ENCODE assay signal across 4 worm cellular contexts in genomic region chrV:15553869-15554268, ce11.
TF ChIP-seq lines count a peak whose summit lies in the region.

No protein-coding gene starts in this region.

TF ChIP-seq in whole organism, L2 larva, 48 proteins besides CTCF, POLR2A, EP300 and RAD21 (continues in another document):
- TF ChIP-seq nhr-11 (tag; optimal IDR thresholded peaks at IDR 0.05; lab: Kevin White, UChicago) (no peak), egl-27 (tag; optimal IDR thresholded peaks at IDR 0.05; lab: Kevin White, UChicago) (no peak), nhr-23 (tag; optimal IDR thresholded peaks at IDR 0.05; lab: Kevin White, UChicago) (no peak), lsy-2 (tag; optimal IDR thresholded peaks at IDR 0.05; lab: Kevin White, UChicago) (peak in 1 of 2 experiments; percentile 20), crh-2 (tag; optimal IDR thresholded peaks at IDR 0.05; lab: Kevin White, UChicago) (peak; percentile 37), elt-3 (tag; optimal IDR thresholded peaks at IDR 0.05; lab: Kevin White, UChicago) (no peak), gmeb-1 (tag; optimal IDR thresholded peaks at IDR 0.05; lab: Kevin White, UChicago) (peak; percentile 20), aly-2 (tag; optimal IDR thresholded peaks at IDR 0.05; lab: Kevin White, UChicago) (no peak), mdl-1 (tag; optimal IDR thresholded peaks at IDR 0.05; lab: Kevin White, UChicago) (no peak), sma-3 (GFP tag; optimal IDR thresholded peaks at IDR 0.05; lab: Kevin White, UChicago) (no peak), lin-39 (tag; optimal IDR thresholded peaks at IDR 0.05; lab: Kevin White, UChicago) (no peak), skn-1 (tag; optimal IDR thresholded peaks at IDR 0.05; lab: Kevin White, UChicago) (no peak), peb-1 (tag; optimal IDR thresholded peaks at IDR 0.05; lab: Kevin White, UChicago) (no peak), sma-9 (GFP tag; optimal IDR thresholded peaks at IDR 0.05; lab: Kevin White, UChicago) (peak; percentile 3), sma-9 (tag; optimal IDR thresholded peaks at IDR 0.05; lab: Kevin White, UChicago) (no peak), alr-1 (tag; optimal IDR thresholded peaks at IDR 0.05; lab: Kevin White, UChicago) (no peak), ama-1 (optimal IDR thresholded peaks at IDR 0.05; lab: Kevin White, UChicago) (no peak), nhr-77 (tag; optimal IDR thresholded peaks at IDR 0.05; lab: Kevin White, UChicago) (no peak), unc-55 (GFP tag; optimal IDR thresholded peaks at IDR 0.05; lab: Kevin White, UChicago) (peak; percentile 26), nhr-6 (tag; optimal IDR thresholded peaks at IDR 0.05; lab: Kevin White, UChicago) (no peak), C34F6.9 (tag; optimal IDR thresholded peaks at IDR 0.05; lab: Kevin White, UChicago) (no peak), elt-1 (tag; optimal IDR thresholded peaks at IDR 0.05; lab: Kevin White, UChicago) (no peak), nhr-129 (tag; optimal IDR thresholded peaks at IDR 0.05; lab: Kevin White, UChicago) (peak; percentile 55), ceh-16 (tag; optimal IDR thresholded peaks at IDR 0.05; lab: Kevin White, UChicago) (no peak)

TF ChIP-seq in whole organism, L4 larva, 104 proteins besides CTCF, POLR2A, EP300 and RAD21 (continues in another document):
- TF ChIP-seq sdz-12 (GFP tag; optimal IDR thresholded peaks at IDR 0.05; lab: Kevin White, UChicago), result no peak
- peak in 1 of 2 experiments; percentile 96 for TF ChIP-seq unc-62 (GFP tag; optimal IDR thresholded peaks at IDR 0.05 in 1 of 2; lab: Kevin White, UChicago)
- TF ChIP-seq unc-62 (tag; optimal IDR thresholded peaks at IDR 0.05; lab: Kevin White, UChicago), result no peak
- no peak for TF ChIP-seq fkh-10 (GFP tag; optimal IDR thresholded peaks at IDR 0.05; lab: Kevin White, UChicago)
- TF ChIP-seq zfp-2 (tag; optimal IDR thresholded peaks at IDR 0.05; lab: Kevin White, UChicago), result no peak
- 0 out of 2 replicates have a peak, but pooled peaks have one; percentile 37 for TF ChIP-seq vab-7 (GFP tag; IDR thresholded peaks at IDR 0.05; lab: Robert Waterston, UW)
- TF ChIP-seq tag-97 (GFP tag; IDR thresholded peaks at IDR 0.05; lab: Robert Waterston, UW), result no peak
- no peak for TF ChIP-seq fos-1 (tag; optimal IDR thresholded peaks at IDR 0.05; lab: Kevin White, UChicago)
- TF ChIP-seq F10B5.3 (tag; optimal IDR thresholded peaks at IDR 0.05; lab: Kevin White, UChicago), result no peak
- no peak for TF ChIP-seq ztf-7 (tag; optimal IDR thresholded peaks at IDR 0.05; lab: Kevin White, UChicago)
- no peak for TF ChIP-seq dve-1 (tag; optimal IDR thresholded peaks at IDR 0.05; lab: Kevin White, UChicago; ENCODE audit: insufficient read depth)
- peak in 1 of 2 experiments; percentile 46 for TF ChIP-seq daf-16 (GFP tag; optimal IDR thresholded peaks at IDR 0.05; lab: Kevin White, UChicago)
- TF ChIP-seq daf-16 (tag; optimal IDR thresholded peaks at IDR 0.05; lab: Kevin White, UChicago), result peak; percentile 43
- peak; percentile 68 for TF ChIP-seq mes-2 (tag; optimal IDR thresholded peaks at IDR 0.05; lab: Kevin White, UChicago; ENCODE audit: poor library complexity, severe bottlenecking)
- peak; percentile 63 for TF ChIP-seq arid-1 (GFP tag; conservative IDR thresholded peaks at IDR 0.05; lab: Robert Waterston, UW)
- TF ChIP-seq hmg-1.1 (GFP tag; IDR thresholded peaks at IDR 0.05; lab: Robert Waterston, UW), result peak; percentile 54; the same call in 1 of the 2 replicates
- TF ChIP-seq ceh-20 (GFP tag; IDR thresholded peaks at IDR 0.05; lab: Robert Waterston, UW), result 0 out of 2 replicates have a peak, but pooled peaks have one; percentile 10
- TF ChIP-seq rbr-2 (tag; optimal IDR thresholded peaks at IDR 0.05; lab: Kevin White, UChicago), result peak; percentile 23
- TF ChIP-seq nhr-10 (tag; optimal IDR thresholded peaks at IDR 0.05; lab: Kevin White, UChicago), result no peak
- TF ChIP-seq zip-2 (tag; optimal IDR thresholded peaks at IDR 0.05; lab: Kevin White, UChicago), result no peak
- TF ChIP-seq tra-1 (GFP tag; IDR thresholded peaks at IDR 0.05; lab: Robert Waterston, UW), result 0 out of 2 replicates have a peak, but pooled peaks have one; percentile 53
- TF ChIP-seq ctbp-1 (GFP tag; IDR thresholded peaks at IDR 0.05; lab: Robert Waterston, UW), result peak; percentile 35; the same call in 1 of the 2 replicates

TF ChIP-seq in whole organism, late embryonic, 69 proteins besides CTCF, POLR2A, EP300 and RAD21 (continues in another document):
- TF ChIP-seq ttx-3 (tag; optimal IDR thresholded peaks at IDR 0.05; lab: Kevin White, UChicago) (peak; percentile 23), che-1 (tag; optimal IDR thresholded peaks at IDR 0.05; lab: Kevin White, UChicago) (peak; percentile 71), npax-4 (tag; optimal IDR thresholded peaks at IDR 0.05; lab: Kevin White, UChicago) (peak; percentile 6), unc-55 (GFP tag; optimal IDR thresholded peaks at IDR 0.05; lab: Kevin White, UChicago) (no peak), ceh-19 (GFP tag; optimal IDR thresholded peaks at IDR 0.05; lab: Kevin White, UChicago) (peak; percentile 25), rnt-1 (tag; optimal IDR thresholded peaks at IDR 0.05; lab: Kevin White, UChicago) (peak; percentile 13), elt-2 (tag; optimal IDR thresholded peaks at IDR 0.05; lab: Kevin White, UChicago) (peak; percentile 48), syd-9 (tag; optimal IDR thresholded peaks at IDR 0.05; lab: Kevin White, UChicago) (peak; percentile 23), ceh-45 (GFP tag; IDR thresholded peaks at IDR 0.05; lab: Robert Waterston, UW) (0 out of 2 replicates have a peak, but pooled peaks have one; percentile 41), ceh-34 (tag; optimal IDR thresholded peaks at IDR 0.05; lab: Kevin White, UChicago) (no peak), hlh-6 (tag; optimal IDR thresholded peaks at IDR 0.05; lab: Kevin White, UChicago) (peak; percentile 71), ceh-6 (GFP tag; optimal IDR thresholded peaks at IDR 0.05; lab: Kevin White, UChicago) (peak; percentile 12), nhr-232 (tag; optimal IDR thresholded peaks at IDR 0.05; lab: Kevin White, UChicago) (peak; percentile 43), gmeb-2 (tag; optimal IDR thresholded peaks at IDR 0.05; lab: Kevin White, UChicago) (peak; percentile 46), C38D4.7 (GFP tag; optimal IDR thresholded peaks at IDR 0.05; lab: Kevin White, UChicago) (peak; percentile 35), pat-9 (tag; optimal IDR thresholded peaks at IDR 0.05; lab: Kevin White, UChicago) (peak; percentile 27), unc-3 (GFP tag; conservative IDR thresholded peaks at IDR 0.05; lab: Robert Waterston, UW) (no peak), unc-3 (tag; optimal IDR thresholded peaks at IDR 0.05; lab: Kevin White, UChicago) (no peak), dve-1 (tag; optimal IDR thresholded peaks at IDR 0.05; lab: Kevin White, UChicago) (peak; percentile 1), nhr-11 (tag; optimal IDR thresholded peaks at IDR 0.05; lab: Kevin White, UChicago) (no peak), C08G9.2 (tag; optimal IDR thresholded peaks at IDR 0.05; lab: Kevin White, UChicago) (peak; percentile 25), Y22D7AL.16 (tag; optimal IDR thresholded peaks at IDR 0.05; lab: Kevin White, UChicago) (peak; percentile 22), sox-4 (tag; optimal IDR thresholded peaks at IDR 0.05; lab: Kevin White, UChicago) (peak; percentile 44), sdc-2 (tag; optimal IDR thresholded peaks at IDR 0.05; lab: Kevin White, UChicago) (no peak), K02D7.2 (tag; optimal IDR thresholded peaks at IDR 0.05; lab: Kevin White, UChicago) (peak; percentile 38), pros-1 (tag; optimal IDR thresholded peaks at IDR 0.05; lab: Kevin White, UChicago) (no peak)

TF ChIP-seq in whole organism, mixed stage, embryonic, 35 proteins besides CTCF, POLR2A, EP300 and RAD21 (continues in another document):
- no peak for TF ChIP-seq ces-1 (GFP tag; optimal IDR thresholded peaks at IDR 0.05; lab: Kevin White, UChicago)
- TF ChIP-seq lin-32 (GFP tag; optimal IDR thresholded peaks at IDR 0.05; lab: Kevin White, UChicago), result peak; percentile 15
- no peak for TF ChIP-seq snpc-4 (tag; optimal IDR thresholded peaks at IDR 0.05; lab: Kevin White, UChicago)
- no peak for TF ChIP-seq blmp-1 (tag; optimal IDR thresholded peaks at IDR 0.05; lab: Kevin White, UChicago)
- no peak for TF ChIP-seq ztf-11 (tag; optimal IDR thresholded peaks at IDR 0.05; lab: Kevin White, UChicago)
- TF ChIP-seq mep-1 (tag; optimal IDR thresholded peaks at IDR 0.05; lab: Kevin White, UChicago), result no peak
- peak; percentile 18 for TF ChIP-seq hlh-1 (tag; optimal IDR thresholded peaks at IDR 0.05; lab: Kevin White, UChicago)
- TF ChIP-seq sptf-1 (tag; optimal IDR thresholded peaks at IDR 0.05; lab: Kevin White, UChicago), result peak; percentile 69
- no peak for TF ChIP-seq elt-3 (tag; optimal IDR thresholded peaks at IDR 0.05; lab: Kevin White, UChicago)
- TF ChIP-seq M03D4.4 (tag; optimal IDR thresholded peaks at IDR 0.05; lab: Kevin White, UChicago), result peak; percentile 55
- peak; percentile 38 for TF ChIP-seq mls-2 (tag; optimal IDR thresholded peaks at IDR 0.05; lab: Kevin White, UChicago)
- TF ChIP-seq ceh-39 (tag; optimal IDR thresholded peaks at IDR 0.05; lab: Kevin White, UChicago), result no peak
- peak; percentile 41 for TF ChIP-seq bed-3 (GFP tag; optimal IDR thresholded peaks at IDR 0.05; lab: Kevin White, UChicago)
- no peak for TF ChIP-seq pha-4 (tag; optimal IDR thresholded peaks at IDR 0.05; lab: Kevin White, UChicago)
- TF ChIP-seq zip-8 (tag; optimal IDR thresholded peaks at IDR 0.05; lab: Kevin White, UChicago), result no peak
- TF ChIP-seq cnd-1 (tag; optimal IDR thresholded peaks at IDR 0.05; lab: Kevin White, UChicago), result peak; percentile 51
- TF ChIP-seq tbx-8 (GFP tag; optimal IDR thresholded peaks at IDR 0.05; lab: Kevin White, UChicago), result no peak
- no peak for TF ChIP-seq unc-120 (tag; optimal IDR thresholded peaks at IDR 0.05; lab: Kevin White, UChicago; ENCODE audit: poor library complexity, severe bottlenecking)
- TF ChIP-seq elt-1 (tag; optimal IDR thresholded peaks at IDR 0.05; lab: Kevin White, UChicago; ENCODE audit: borderline replicate concordance, insufficient read depth), result no peak
- no peak for TF ChIP-seq lin-13 (tag; optimal IDR thresholded peaks at IDR 0.05; lab: Kevin White, UChicago)
- TF ChIP-seq nhr-76 (tag; optimal IDR thresholded peaks at IDR 0.05; lab: Kevin White, UChicago), result no peak
- TF ChIP-seq mab-5 (tag; optimal IDR thresholded peaks at IDR 0.05; lab: Kevin White, UChicago), result no peak
- TF ChIP-seq ceh-43 (GFP tag; optimal IDR thresholded peaks at IDR 0.05; lab: Kevin White, UChicago), result no peak
- no peak for TF ChIP-seq unc-62 (GFP tag; optimal IDR thresholded peaks at IDR 0.05; lab: Kevin White, UChicago)
- TF ChIP-seq flh-1 (GFP tag; optimal IDR thresholded peaks at IDR 0.05; lab: Kevin White, UChicago), result no peak
- TF ChIP-seq unc-39 (tag; optimal IDR thresholded peaks at IDR 0.05; lab: Kevin White, UChicago), result no peak
- TF ChIP-seq nhr-12 (tag; optimal IDR thresholded peaks at IDR 0.05; lab: Kevin White, UChicago), result no peak
- TF ChIP-seq nhr-2 (tag; optimal IDR thresholded peaks at IDR 0.05; lab: Kevin White, UChicago), result no peak
- TF ChIP-seq drap-1 (GFP tag; optimal IDR thresholded peaks at IDR 0.05; lab: Kevin White, UChicago), result peak; percentile 83
- TF ChIP-seq sem-2 (GFP tag; optimal IDR thresholded peaks at IDR 0.05; lab: Kevin White, UChicago), result peak; percentile 27
